Worm (Caenorhabditis elegans): Measurements from ENCODE around the gene col-145.

col-145 gene

DNA sequence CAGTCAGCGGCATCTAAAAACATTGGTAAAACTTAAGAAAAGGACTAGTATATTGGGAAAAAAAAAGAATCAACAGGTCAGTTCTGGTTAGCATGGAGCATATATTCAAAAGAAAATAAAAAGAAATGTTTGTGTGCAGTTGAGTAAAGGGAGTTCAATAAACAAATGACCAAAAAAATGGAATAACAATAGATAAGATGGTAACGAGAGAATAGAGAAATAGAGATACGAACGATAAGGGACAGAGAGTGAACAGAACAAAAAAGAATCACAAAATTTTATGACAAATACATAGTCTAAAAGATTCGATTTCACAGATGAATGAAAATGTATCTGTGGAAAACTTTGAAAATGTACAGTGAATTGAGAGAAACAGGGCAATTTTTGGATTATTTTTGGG is 10.2 kb upstream of the col-145 start, which contains the start of gene gad-3:
Gene gad-3 (minus strand): TSS at position 17 of the 400 bp plus-strand sequence.
- TF ChIP-seq nhr-12 (tag; optimal IDR thresholded peaks at IDR 0.05) (no peak), blmp-1 (tag; optimal IDR thresholded peaks at IDR 0.05) (peak; percentile 7), nhr-85 (tag) (peak; percentile 41), Y116A8C.19 (tag; optimal IDR thresholded peaks at IDR 0.05; ENCODE audit: borderline replicate concordance) (no peak), jun-1 (tag; optimal IDR thresholded peaks at IDR 0.05) (no peak), lin-14 (GFP tag; optimal IDR thresholded peaks at IDR 0.05) (peak; percentile 41), elt-2 (tag; optimal IDR thresholded peaks at IDR 0.05) (peak; percentile 52)

DNA sequence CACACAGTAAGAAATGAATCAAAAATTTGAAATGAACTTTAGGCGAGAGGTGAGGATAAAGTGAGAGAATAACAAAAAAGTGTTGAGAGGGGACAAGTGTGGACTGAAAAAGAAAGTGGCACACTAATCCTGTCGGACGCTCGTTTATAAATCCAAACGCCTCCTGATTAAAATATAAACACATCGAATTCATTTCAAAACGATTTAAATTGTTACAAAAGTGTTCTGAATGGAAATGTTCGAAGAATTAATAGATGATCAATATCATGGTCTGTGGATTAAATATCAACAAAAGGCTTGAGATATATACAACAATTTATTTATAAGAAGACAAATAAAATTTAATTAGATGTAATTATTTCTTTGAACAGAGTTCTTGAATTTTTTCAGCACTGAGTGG is 5.3 kb upstream of the col-145 start, which contains the start of gene B0222.11:
Gene B0222.11 (minus strand): TSS at position 101 of the 400 bp plus-strand sequence.
- TF ChIP-seq efl-1 (optimal IDR thresholded peaks at IDR 0.05) (no peak), efl-1 (GFP tag; optimal IDR thresholded peaks at IDR 0.05 in 1 of 2) (no peak), nhr-237 (tag; optimal IDR thresholded peaks at IDR 0.05) (no peak), zag-1 (tag; optimal IDR thresholded peaks at IDR 0.05) (no peak), lsy-2 (tag; optimal IDR thresholded peaks at IDR 0.05) (no peak), ztf-11 (tag; optimal IDR thresholded peaks at IDR 0.05) (no peak), egl-27 (tag; optimal IDR thresholded peaks at IDR 0.05) (no peak), hpl-2 (GFP tag; optimal IDR thresholded peaks at IDR 0.05) (no peak), unc-30 (tag; optimal IDR thresholded peaks at IDR 0.05) (no peak), C04F5.9 (tag; optimal IDR thresholded peaks at IDR 0.05) (no peak), hlh-17 (GFP tag; optimal IDR thresholded peaks at IDR 0.05; ENCODE audit: borderline replicate concordance) (no peak)

- no peak for TF ChIP-seq ces-1 (GFP tag; optimal IDR thresholded peaks at IDR 0.05)
- peak; percentile 33 for TF ChIP-seq nhr-90 (tag; optimal IDR thresholded peaks at IDR 0.05; ENCODE audit: poor library complexity)
- TF ChIP-seq C16A3.4 (tag; optimal IDR thresholded peaks at IDR 0.05), result peak; percentile 12
- TF ChIP-seq lin-39 (tag; optimal IDR thresholded peaks at IDR 0.05), result no peak
- peak in 1 of 3 experiments; percentile 12 for TF ChIP-seq ceh-82 (tag; optimal IDR thresholded peaks at IDR 0.05)
- peak; percentile 37 for TF ChIP-seq rnt-1 (tag; optimal IDR thresholded peaks at IDR 0.05)
- peak; percentile 34 for TF ChIP-seq grh-1 (GFP tag; IDR thresholded peaks at IDR 0.05)
- TF ChIP-seq snu-23 (GFP tag; optimal IDR thresholded peaks at IDR 0.05), result peak; percentile 43
- TF ChIP-seq irx-1 (tag; optimal IDR thresholded peaks at IDR 0.05), result peak; percentile 35
- TF ChIP-seq nhr-47 (tag; optimal IDR thresholded peaks at IDR 0.05), result peak; percentile 13
- TF ChIP-seq aha-1 (tag; optimal IDR thresholded peaks at IDR 0.05), result no peak
- TF ChIP-seq lsy-2 (tag; optimal IDR thresholded peaks at IDR 0.05), result peak in 1 of 2 experiments; percentile 19
- no peak for TF ChIP-seq aly-2 (tag; optimal IDR thresholded peaks at IDR 0.05)
- TF ChIP-seq nhr-11 (tag; optimal IDR thresholded peaks at IDR 0.05), result no peak
- no peak for TF ChIP-seq nhr-12 (tag; optimal IDR thresholded peaks at IDR 0.05)
- no peak for TF ChIP-seq nhr-84 (tag; optimal IDR thresholded peaks at IDR 0.05)
- TF ChIP-seq Y116A8C.19 (tag; optimal IDR thresholded peaks at IDR 0.05; ENCODE audit: borderline replicate concordance), result no peak
- TF ChIP-seq nhr-20 (tag; optimal IDR thresholded peaks at IDR 0.05), result peak; percentile 57
- no peak for TF ChIP-seq ceh-90 (tag; optimal IDR thresholded peaks at IDR 0.05)
- peak in 1 of 6 experiments; percentile 35 for TF ChIP-seq elt-3 (tag; optimal IDR thresholded peaks at IDR 0.05)
- peak; percentile 89 for TF ChIP-seq nhr-85 (tag)
- peak; percentile 32 for TF ChIP-seq mep-1 (tag; optimal IDR thresholded peaks at IDR 0.05)
- peak; percentile 46 for TF ChIP-seq nhr-71 (tag; optimal IDR thresholded peaks at IDR 0.05)
- peak; percentile 84 for TF ChIP-seq lin-14 (GFP tag; optimal IDR thresholded peaks at IDR 0.05)
- TF ChIP-seq blmp-1 (tag; optimal IDR thresholded peaks at IDR 0.05), result peak; percentile 22
Observed at ce11 chrV:9166306-9166705, 3.5 kb upstream of the col-145 start.

- TF ChIP-seq dsc-1 (tag; optimal IDR thresholded peaks at IDR 0.05) (no peak), unc-130 (tag; optimal IDR thresholded peaks at IDR 0.05) (no peak), efl-3 (GFP tag; optimal IDR thresholded peaks at IDR 0.05) (no peak), snu-23 (GFP tag; optimal IDR thresholded peaks at IDR 0.05) (peak; percentile 74), nhr-71 (tag; optimal IDR thresholded peaks at IDR 0.05) (peak; percentile 71), ztf-4 (tag; optimal IDR thresholded peaks at IDR 0.05) (peak; percentile 29), swsn-7 (tag; optimal IDR thresholded peaks at IDR 0.05) (no peak), ceh-82 (tag; optimal IDR thresholded peaks at IDR 0.05) (no peak), aha-1 (tag; optimal IDR thresholded peaks at IDR 0.05) (no peak), hlh-17 (GFP tag; optimal IDR thresholded peaks at IDR 0.05; ENCODE audit: borderline replicate concordance) (no peak), tlp-1 (tag; optimal IDR thresholded peaks at IDR 0.05) (no peak), skn-1 (tag; optimal IDR thresholded peaks at IDR 0.05) (no peak), lin-14 (GFP tag; optimal IDR thresholded peaks at IDR 0.05) (peak; percentile 91), nhr-90 (tag; optimal IDR thresholded peaks at IDR 0.05; ENCODE audit: poor library complexity) (peak; percentile 62), elt-3 (tag; optimal IDR thresholded peaks at IDR 0.05) (peak in 4 of 6 experiments; percentile 40 to 82 (median 62)), sox-4 (tag; optimal IDR thresholded peaks at IDR 0.05) (no peak), nhr-77 (tag; optimal IDR thresholded peaks at IDR 0.05) (no peak), C04F5.9 (tag; optimal IDR thresholded peaks at IDR 0.05) (no peak), unc-86 (tag; optimal IDR thresholded peaks at IDR 0.05) (no peak)
Observed at ce11 chrV:9165073-9165699, 2.4 kb upstream of the col-145 start, which contains the start of gene col-10. Gene col-10 (minus strand): TSS chrV:9165307.
